Fruit fly (Drosophila melanogaster): ENCODE results near the gene alpha-Est10.

The alpha-Est10 gene

DNA sequence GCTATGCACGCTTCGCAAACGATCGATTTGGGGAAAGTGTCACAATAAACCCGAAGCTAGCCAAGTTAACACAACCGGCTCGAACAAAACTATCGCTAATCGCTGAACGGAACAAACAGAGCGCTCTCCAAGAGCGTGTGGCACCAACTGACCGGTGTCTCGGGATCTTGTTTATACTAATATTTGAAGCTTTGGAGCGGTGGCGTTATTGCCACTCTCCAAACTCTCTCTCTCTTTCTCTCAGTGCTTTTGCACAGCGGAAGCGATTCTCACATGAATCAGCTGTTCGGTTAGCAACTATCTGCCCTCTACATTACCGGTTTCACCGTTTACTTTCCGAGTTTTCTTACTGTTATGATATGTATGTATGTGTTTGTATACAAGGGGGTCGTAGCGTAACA, 2.2 kb downstream of the alpha-Est10 start (continued):
- TF ChIP-seq H2.0 (GFP tag; IDR thresholded peaks at IDR 0.05) = no peak
- peak; percentile 40 for TF ChIP-seq CG13296 (GFP tag; optimal IDR thresholded peaks at IDR 0.05)
- no peak for TF ChIP-seq CG11456 (GFP tag; IDR thresholded peaks at IDR 0.05)
- TF ChIP-seq CG10147 (GFP tag; optimal IDR thresholded peaks at IDR 0.05) = no peak
- no peak for TF ChIP-seq CG7372 (GFP tag; IDR thresholded peaks at IDR 0.05)
- TF ChIP-seq lab (GFP tag; optimal IDR thresholded peaks at IDR 0.05) = peak; percentile 28
- no peak for TF ChIP-seq wor (GFP tag; IDR thresholded peaks at IDR 0.05)
- TF ChIP-seq cg (GFP tag; optimal IDR thresholded peaks at IDR 0.05) = peak; percentile 41
- TF ChIP-seq CG15073 (GFP tag; optimal IDR thresholded peaks at IDR 0.05) = no peak
- TF ChIP-seq h (optimal IDR thresholded peaks at IDR 0.05) = no peak
- TF ChIP-seq grau (tag; optimal IDR thresholded peaks at IDR 0.05) = no peak
- TF ChIP-seq CG1024 (GFP tag; IDR thresholded peaks at IDR 0.05) = peak; percentile 23; the same call in 1 of the 2 replicates
- TF ChIP-seq CG3407 (GFP tag; optimal IDR thresholded peaks at IDR 0.05) = no peak
- no peak for TF ChIP-seq gcm (GFP tag; optimal IDR thresholded peaks at IDR 0.05)
- no peak for TF ChIP-seq chif (GFP tag; optimal IDR thresholded peaks at IDR 0.05)
- TF ChIP-seq slp2 (GFP tag; optimal IDR thresholded peaks at IDR 0.05) = no peak
- no peak for TF ChIP-seq MTF-1 (GFP tag; optimal IDR thresholded peaks at IDR 0.05; ENCODE audit: borderline replicate concordance)
- no peak for TF ChIP-seq fd96Cb (tag; optimal IDR thresholded peaks at IDR 0.05)
- TF ChIP-seq onecut (GFP tag; IDR thresholded peaks at IDR 0.05) = peak; percentile 46; the same call in 1 of the 2 replicates
- no peak for TF ChIP-seq Poxn (GFP tag; IDR thresholded peaks at IDR 0.05)
- TF ChIP-seq so (GFP tag; IDR thresholded peaks at IDR 0.05) = no peak; the same call in 2 of the 3 replicates
- peak; percentile 49; the same call in 1 of the 2 replicates for TF ChIP-seq CG13287 (GFP tag; IDR thresholded peaks at IDR 0.05; ENCODE audit: partially characterized antibody)
- no peak; the same call in 2 of the 3 replicates for TF ChIP-seq HLH4C (GFP tag; IDR thresholded peaks at IDR 0.05; ENCODE audit: partially characterized antibody)
- TF ChIP-seq gro (GFP tag; optimal IDR thresholded peaks at IDR 0.05) = no peak
- TF ChIP-seq CG14667 (GFP tag; IDR thresholded peaks at IDR 0.05) = no peak
- no peak for TF ChIP-seq CG9609 (GFP tag; optimal IDR thresholded peaks at IDR 0.05)
- no peak for TF ChIP-seq CG14710 (tag; optimal IDR thresholded peaks at IDR 0.05)
- TF ChIP-seq sr (GFP tag; IDR thresholded peaks at IDR 0.05) = no peak
- TF ChIP-seq rib (GFP tag; IDR thresholded peaks at IDR 0.05) = 0 out of 2 replicates have a peak, but pooled peaks have one; percentile 59
- no peak for TF ChIP-seq CG3281 (GFP tag; optimal IDR thresholded peaks at IDR 0.05)
- TF ChIP-seq mirr (GFP tag; optimal IDR thresholded peaks at IDR 0.05) = peak; percentile 87
- 0 out of 2 replicates have a peak, but pooled peaks have one; percentile 41 for TF ChIP-seq tna (GFP tag; IDR thresholded peaks at IDR 0.05; ENCODE audit: partially characterized antibody)
- no peak for TF ChIP-seq CG8478 (optimal IDR thresholded peaks at IDR 0.05)
- TF ChIP-seq Hr78 (GFP tag; optimal IDR thresholded peaks at IDR 0.05) = peak in 1 of 2 experiments; percentile 27
- TF ChIP-seq CG6854 (GFP tag; optimal IDR thresholded peaks at IDR 0.05) = no peak
- TF ChIP-seq org-1 (GFP tag; optimal IDR thresholded peaks at IDR 0.05) = no peak
- TF ChIP-seq tup (GFP tag; optimal IDR thresholded peaks at IDR 0.05) = no peak
- TF ChIP-seq Bgb (GFP tag; IDR thresholded peaks at IDR 0.05; ENCODE audit: partially characterized antibody) = peak; percentile 63; the same call in 1 of the 2 replicates
- TF ChIP-seq CG9727 (GFP tag; optimal IDR thresholded peaks at IDR 0.05) = no peak
- TF ChIP-seq CG34376 (GFP tag; optimal IDR thresholded peaks at IDR 0.05) = peak; percentile 41
- no peak for TF ChIP-seq Mrtf (GFP tag; IDR thresholded peaks at IDR 0.05)
- peak; percentile 74 for TF ChIP-seq kni (GFP tag; optimal IDR thresholded peaks at IDR 0.05)
- no peak for TF ChIP-seq CG30020 (tag; optimal IDR thresholded peaks at IDR 0.05)
- TF ChIP-seq sob (GFP tag; IDR thresholded peaks at IDR 0.05) = no peak
- no peak for TF ChIP-seq sna (GFP tag; IDR thresholded peaks at IDR 0.05; ENCODE audit: partially characterized antibody)
- TF ChIP-seq CG4820 (GFP tag; optimal IDR thresholded peaks at IDR 0.05) = no peak
- no peak for TF ChIP-seq Dref (GFP tag; IDR thresholded peaks at IDR 0.05)
- TF ChIP-seq Optix (GFP tag; IDR thresholded peaks at IDR 0.05) = no peak
- no peak for TF ChIP-seq NfI (GFP tag; optimal IDR thresholded peaks at IDR 0.05)
- TF ChIP-seq Rfx (GFP tag; IDR thresholded peaks at IDR 0.05) = peak; percentile 29; the same call in 1 of the 2 replicates
- no peak for TF ChIP-seq HHEX (GFP tag; optimal IDR thresholded peaks at IDR 0.05)
